Fruit fly (Drosophila melanogaster): ENCODE measurements around the gene MTF-1.

The MTF-1 gene

dm6 chr3L:9400697-9401353 is 29.3 kb upstream of the MTF-1 start:
- TF ChIP-seq CG17801 (GFP tag; optimal IDR thresholded peaks at IDR 0.05; ENCODE audit: partially characterized antibody), result no peak

DNA sequence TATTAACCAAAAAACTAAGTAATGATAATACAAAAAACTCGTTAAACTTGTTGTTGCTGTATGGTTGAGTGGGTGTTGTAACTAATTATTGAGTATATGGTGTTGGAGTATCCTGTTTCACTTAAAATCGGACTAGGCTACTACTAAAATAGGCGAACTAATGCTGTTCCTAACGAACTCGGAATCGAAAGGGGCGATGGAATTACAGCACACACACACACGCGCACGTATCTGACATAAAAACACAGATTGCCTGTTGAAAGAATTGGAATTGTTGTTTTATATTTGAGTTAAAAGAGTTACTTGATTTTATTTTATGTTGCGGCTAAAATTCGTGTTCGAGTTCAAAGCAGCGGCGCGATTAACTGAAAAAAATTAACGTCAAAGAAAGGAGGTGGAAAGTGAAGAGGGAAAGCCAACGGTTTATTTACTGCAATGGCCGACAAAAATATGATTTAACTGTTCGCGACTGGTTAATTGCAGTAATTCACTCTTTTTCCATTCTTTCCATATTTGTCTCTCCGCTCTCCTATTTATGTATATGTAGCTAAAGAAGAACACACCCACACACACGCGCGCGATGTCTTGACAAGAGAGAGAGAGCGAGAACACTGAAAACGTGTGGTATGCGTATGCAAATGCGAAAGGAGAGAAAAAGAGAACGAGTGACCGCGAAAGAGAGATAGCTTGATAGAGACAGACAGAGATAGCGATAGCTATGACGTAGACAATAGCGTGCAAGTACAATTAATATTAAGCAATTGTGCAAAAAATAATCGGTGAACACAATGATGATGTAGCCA is 28.6 kb upstream of the MTF-1 start:
- no peak for TF ChIP-seq CG17801 (GFP tag; optimal IDR thresholded peaks at IDR 0.05; ENCODE audit: partially characterized antibody)

- no peak for TF ChIP-seq CG17801 (GFP tag; optimal IDR thresholded peaks at IDR 0.05; ENCODE audit: partially characterized antibody)
Observed at dm6 chr3L:9402157-9402890, 27.8 kb upstream of the MTF-1 start, which contains the start of gene eIF4E1. eIF4E1 (minus strand) TSS chr3L:9402460.

DNA sequence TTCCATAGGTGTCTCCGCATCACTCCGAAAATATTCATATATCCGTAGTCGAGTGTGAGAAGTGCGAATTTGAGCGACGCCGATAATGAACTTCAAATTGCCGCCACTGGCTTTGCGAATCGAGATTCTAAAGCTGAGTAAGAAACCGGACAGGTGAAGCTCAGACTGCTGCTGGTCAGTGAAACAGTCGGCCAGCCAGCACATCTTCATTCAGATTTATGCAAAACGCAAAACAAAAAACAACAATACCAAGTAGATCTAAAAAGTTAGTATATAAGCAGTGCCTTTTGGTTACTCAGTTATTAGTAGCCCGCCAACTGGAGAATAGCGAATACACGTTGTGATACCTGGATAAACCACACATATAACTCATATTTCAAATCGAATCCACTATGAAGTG is 25.6 kb upstream of the MTF-1 start, which contains the start of gene Cpr67B:
Gene Cpr67B, plus strand, starts transcription at position 301 of the 400 bp plus-strand sequence.
- TF ChIP-seq CG17801 (GFP tag; optimal IDR thresholded peaks at IDR 0.05; ENCODE audit: partially characterized antibody), result no peak

dm6 chr3L:9410030-9410589 is 20.0 kb upstream of the MTF-1 start:
- TF ChIP-seq CG17801 (GFP tag; optimal IDR thresholded peaks at IDR 0.05; ENCODE audit: partially characterized antibody), result no peak

DNA sequence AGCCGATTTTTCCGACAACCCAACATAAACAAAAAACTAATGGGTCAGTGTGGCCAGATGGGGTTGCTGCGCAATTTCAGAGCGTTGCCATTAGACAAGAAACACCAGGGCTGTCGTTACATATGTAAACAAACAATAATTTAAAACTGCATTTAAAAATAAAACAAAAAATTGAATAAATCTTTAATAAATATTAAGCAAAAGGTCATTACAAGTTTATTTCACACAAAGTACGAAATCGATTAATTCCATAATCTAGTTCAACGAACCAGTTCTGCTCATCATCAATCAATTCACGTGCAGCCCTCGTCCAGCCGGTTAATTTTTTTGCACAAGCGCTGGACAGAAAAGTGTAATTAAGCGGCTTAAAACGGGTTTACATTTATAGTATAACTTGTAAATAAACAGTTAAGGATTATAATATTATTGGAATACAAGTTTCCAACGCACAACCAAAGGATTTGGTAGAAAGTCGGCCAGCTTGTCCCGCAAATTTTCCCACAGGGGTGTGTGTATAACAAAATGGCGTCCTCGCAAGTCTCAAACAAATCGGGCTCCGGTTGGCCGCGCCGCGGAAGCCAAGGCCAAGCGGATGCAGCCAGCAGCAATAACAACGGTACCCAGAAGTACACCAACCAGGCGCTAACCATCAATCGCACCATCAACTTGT is 19.2 kb upstream of the MTF-1 start, which contains the start of the genes CG4022 and Cpsf5:
Gene CG4022, minus strand, starts transcription at position 79 of the 670 bp plus-strand sequence.
Gene Cpsf5, plus strand, starts transcription at position 285 of the 670 bp plus-strand sequence.
- peak; percentile 81 for TF ChIP-seq CG17801 (GFP tag; optimal IDR thresholded peaks at IDR 0.05; ENCODE audit: partially characterized antibody)

- TF ChIP-seq CG17801 (GFP tag; optimal IDR thresholded peaks at IDR 0.05; ENCODE audit: partially characterized antibody), result no peak
Observed at dm6 chr3L:9417288-9417687, 12.8 kb upstream of the MTF-1 start, which contains the start of gene CG3982. CG3982 (minus strand) TSS chr3L:9417388.

dm6 chr3L:9419328-9419727 is 10.8 kb upstream of the MTF-1 start:
- TF ChIP-seq CG17801 (GFP tag; optimal IDR thresholded peaks at IDR 0.05; ENCODE audit: partially characterized antibody), result peak; percentile 38

DNA sequence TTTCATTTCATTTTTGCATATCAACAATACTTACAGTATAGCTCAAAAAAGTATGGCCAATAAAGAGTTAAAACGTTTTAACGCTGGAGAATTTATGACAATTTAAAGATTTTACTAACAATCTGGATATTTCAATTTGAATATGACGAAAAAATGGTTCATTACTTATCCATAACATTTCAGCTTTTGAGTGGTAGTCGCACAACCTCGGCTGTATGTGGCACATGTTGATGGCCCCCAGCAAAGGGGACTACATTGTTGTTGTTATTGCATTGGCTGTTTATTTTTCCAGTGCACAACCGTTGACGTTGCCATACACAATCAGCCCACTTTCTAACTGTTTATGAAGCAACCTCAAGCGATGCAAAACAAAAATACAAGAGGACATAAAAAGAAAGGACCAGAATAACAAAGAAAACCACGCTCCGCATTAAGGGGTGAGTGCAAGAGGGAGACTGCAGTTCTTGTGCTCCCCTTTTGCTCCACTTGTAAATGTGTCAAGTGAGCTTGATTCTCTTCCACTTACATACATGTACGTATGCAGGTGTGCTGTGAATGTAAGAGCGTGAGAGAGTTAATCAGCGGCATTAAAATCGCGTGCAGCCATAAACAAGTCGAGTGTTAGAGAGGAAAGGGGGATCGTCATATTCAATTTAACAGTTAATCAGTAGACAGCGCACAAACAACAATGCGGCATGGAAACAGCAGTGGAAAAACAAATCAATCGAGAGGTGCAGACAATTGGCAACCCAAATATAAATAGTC is 9.9 kb upstream of the MTF-1 start:
- peak; percentile 98 for TF ChIP-seq CG17801 (GFP tag; optimal IDR thresholded peaks at IDR 0.05; ENCODE audit: partially characterized antibody)

DNA sequence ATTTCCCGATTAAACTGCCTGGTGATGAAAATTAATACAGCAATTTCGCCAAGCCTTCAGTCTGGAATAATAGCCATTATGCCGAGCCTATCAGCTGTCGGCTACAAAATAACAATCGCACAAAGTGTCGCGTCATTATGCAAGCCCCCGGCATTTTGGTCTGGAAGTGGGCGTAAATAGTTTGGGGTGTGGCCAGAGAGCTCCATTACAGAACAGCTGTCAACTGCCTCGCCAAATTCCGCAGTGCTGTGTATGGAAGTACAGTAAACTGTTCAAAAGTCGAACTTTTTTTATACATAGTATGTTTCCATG is 9.3 kb upstream of the MTF-1 start:
- no peak for TF ChIP-seq CG17801 (GFP tag; optimal IDR thresholded peaks at IDR 0.05; ENCODE audit: partially characterized antibody)

DNA sequence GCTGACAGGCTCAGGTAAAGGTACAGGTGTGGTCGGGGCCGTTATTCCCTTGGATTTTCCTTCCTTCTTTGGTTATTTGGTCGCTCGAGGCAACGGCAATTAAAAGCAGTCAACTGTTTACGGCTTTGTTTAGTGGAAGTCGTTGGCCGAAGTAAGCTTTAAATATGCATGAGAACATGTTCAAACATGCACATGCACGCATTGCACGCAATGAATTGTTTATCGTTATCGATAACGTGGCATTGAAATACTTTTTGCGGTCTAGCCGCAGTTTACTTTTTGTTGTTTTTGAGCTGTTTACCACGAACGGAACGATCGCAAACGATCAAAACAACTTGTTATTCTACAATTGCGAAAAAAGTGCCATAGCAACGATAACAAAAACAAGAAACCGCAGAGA is 8.5 kb upstream of the MTF-1 start:
- no peak for TF ChIP-seq CG17801 (GFP tag; optimal IDR thresholded peaks at IDR 0.05; ENCODE audit: partially characterized antibody)

DNA sequence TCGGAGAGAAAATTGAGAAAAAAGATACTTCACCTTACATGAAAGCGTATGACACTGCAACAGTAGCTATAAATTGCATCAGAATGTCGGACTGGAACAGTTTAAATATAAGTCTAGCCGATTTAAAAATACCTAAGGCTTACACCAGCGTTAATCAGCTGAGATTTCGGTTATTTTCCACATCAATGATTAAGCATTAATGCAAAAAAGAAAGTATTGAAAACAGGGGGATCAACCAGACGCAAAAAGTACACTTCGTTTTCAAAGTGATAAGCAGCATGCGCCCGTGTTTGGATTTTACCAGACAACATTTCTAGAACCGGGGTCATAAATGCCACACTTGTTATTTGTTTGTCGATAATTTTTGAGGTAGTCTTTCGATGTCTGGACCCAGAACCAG is 8.0 kb upstream of the MTF-1 start:
- no peak for TF ChIP-seq CG17801 (GFP tag; optimal IDR thresholded peaks at IDR 0.05; ENCODE audit: partially characterized antibody)

dm6 chr3L:9422636-9423419 is 7.3 kb upstream of the MTF-1 start, which contains the start of gene aay:
aay (plus strand) TSS chr3L:9423253.
- TF ChIP-seq CG17801 (GFP tag; optimal IDR thresholded peaks at IDR 0.05; ENCODE audit: partially characterized antibody), result peak; percentile 100
